Fruit fly (Drosophila melanogaster): Measurements from ENCODE around the gene Atg16.
A peak's percentile ranks its signal among the peaks of the same experiment; 100 is the strongest.

Gene Atg16

dm6 chr3R:29847126-29847525, 12.2 kb upstream of the Atg16 start:
- TF ChIP-seq CG8119 (GFP tag; IDR thresholded peaks at IDR 0.05) (peak; percentile 91), CG10669 (GFP tag; optimal IDR thresholded peaks at IDR 0.05) (no peak), ss (GFP tag; optimal IDR thresholded peaks at IDR 0.05) (no peak), spab (GFP tag; optimal IDR thresholded peaks at IDR 0.05) (no peak), Hr4 (GFP tag; optimal IDR thresholded peaks at IDR 0.05) (peak; percentile 93), pdm3 (GFP tag; optimal IDR thresholded peaks at IDR 0.05) (no peak), Hr38 (GFP tag; optimal IDR thresholded peaks at IDR 0.05) (peak; percentile 22), dsx (GFP tag; optimal IDR thresholded peaks at IDR 0.05; ENCODE audit: poor library complexity, severe bottlenecking) (peak; percentile 45), CG9139 (GFP tag; optimal IDR thresholded peaks at IDR 0.05) (no peak), salr (GFP tag; optimal IDR thresholded peaks at IDR 0.05) (peak in 1 of 2 experiments; percentile 65), CG3919 (GFP tag; optimal IDR thresholded peaks at IDR 0.05) (no peak), fd59A (GFP tag; optimal IDR thresholded peaks at IDR 0.05) (peak; percentile 61), Sox102F (GFP tag; optimal IDR thresholded peaks at IDR 0.05) (no peak), CG10631 (GFP tag; optimal IDR thresholded peaks at IDR 0.05) (no peak), Hr39 (GFP tag; optimal IDR thresholded peaks at IDR 0.05) (no peak), CG3032 (tag; optimal IDR thresholded peaks at IDR 0.05) (peak; percentile 67), esn (GFP tag; optimal IDR thresholded peaks at IDR 0.05) (no peak), cyc (GFP tag; optimal IDR thresholded peaks at IDR 0.05) (no peak), CG11294 (GFP tag; IDR thresholded peaks at IDR 0.05) (peak; percentile 50; the same call in 1 of the 2 replicates), CG6854 (GFP tag; optimal IDR thresholded peaks at IDR 0.05) (no peak), Eip78C (GFP tag) (no peak), CG31627 (GFP tag; optimal IDR thresholded peaks at IDR 0.05) (no peak), Lpt (GFP tag; optimal IDR thresholded peaks at IDR 0.05) (peak; percentile 48), Gug (GFP tag; IDR thresholded peaks at IDR 0.05) (peak; percentile 84), CG6276 (GFP tag; optimal IDR thresholded peaks at IDR 0.05) (no peak), dac (GFP tag; optimal IDR thresholded peaks at IDR 0.05) (peak; percentile 86), fd85E (GFP tag; optimal IDR thresholded peaks at IDR 0.05) (no peak), OdsH (GFP tag; optimal IDR thresholded peaks at IDR 0.05) (no peak), CG15336 (GFP tag; IDR thresholded peaks at IDR 0.05) (peak; percentile 92), CG8632 (GFP tag; optimal IDR thresholded peaks at IDR 0.05) (peak; percentile 10), acj6 (GFP tag; optimal IDR thresholded peaks at IDR 0.05) (no peak), CG6163 (GFP tag; IDR thresholded peaks at IDR 0.05) (peak; percentile 91), net (GFP tag; optimal IDR thresholded peaks at IDR 0.05) (no peak), eg (GFP tag; IDR thresholded peaks at IDR 0.05) (peak; percentile 91), Smox (GFP tag; optimal IDR thresholded peaks at IDR 0.05) (no peak), topi (GFP tag; optimal IDR thresholded peaks at IDR 0.05) (no peak), Eip75B (GFP tag; optimal IDR thresholded peaks at IDR 0.05) (no peak), CG6808 (GFP tag; optimal IDR thresholded peaks at IDR 0.05) (no peak), lz (GFP tag; optimal IDR thresholded peaks at IDR 0.05) (no peak), Ets96B (tag; optimal IDR thresholded peaks at IDR 0.05) (peak; percentile 64), svp (GFP tag) (no peak), CG1621 (tag; optimal IDR thresholded peaks at IDR 0.05) (peak; percentile 66), Ets21C (GFP tag; optimal IDR thresholded peaks at IDR 0.05) (no peak), CG7368 (GFP tag; optimal IDR thresholded peaks at IDR 0.05) (peak; percentile 38), fkh (GFP tag; optimal IDR thresholded peaks at IDR 0.05) (no peak), CG11902 (GFP tag; optimal IDR thresholded peaks at IDR 0.05) (no peak), CG32006 (GFP tag; optimal IDR thresholded peaks at IDR 0.05) (peak; percentile 94), CG8319 (GFP tag; optimal IDR thresholded peaks at IDR 0.05) (no peak), CG4318 (GFP tag; optimal IDR thresholded peaks at IDR 0.05) (peak; percentile 88), Sox15 (GFP tag; optimal IDR thresholded peaks at IDR 0.05) (peak; percentile 3), CG6792 (GFP tag; optimal IDR thresholded peaks at IDR 0.05) (no peak), Met (GFP tag; optimal IDR thresholded peaks at IDR 0.05) (no peak), Sox14 (GFP tag; optimal IDR thresholded peaks at IDR 0.05) (no peak)
